Worm (Caenorhabditis elegans) whole organism, late embryonic: ENCODE measurements around the gene C18H7.7.

Source experiments
- T23F11.4 ChIP-seq: fragments of 200-800 bp; sonication (Bioruptor generic); optimal IDR thresholded peaks from 2 replicates; lab custom pipeline; 2018; ENCODE audit warnings: mild to moderate bottlenecking, missing genetic modification characterization, missing compliant biosample characterization
- ama-1 ChIP-seq: fragments of 150-350 bp; optimal IDR thresholded peaks from 2 replicates; lab custom pipeline; 2014
- ceh-2 ChIP-seq: sonication (generic microtip); optimal IDR thresholded peaks from 2 replicates; lab custom pipeline; 2016; ENCODE audit warnings: missing genotype, missing genetic modification characterization, missing compliant biosample characterization
- ceh-24 ChIP-seq: sonication (generic microtip); optimal IDR thresholded peaks from 2 replicates; lab custom pipeline; 2016; ENCODE audit warnings: mild to moderate bottlenecking, missing genetic modification characterization, missing compliant biosample characterization
- ceh-34 ChIP-seq: sonication (generic microtip); optimal IDR thresholded peaks from 2 replicates; lab custom pipeline; 2016; ENCODE audit warnings: mild to moderate bottlenecking, missing genetic modification characterization, missing compliant biosample characterization
- dmd-4 ChIP-seq: sonication (generic microtip); optimal IDR thresholded peaks from 2 replicates; lab custom pipeline; 2016; ENCODE audit warnings: borderline replicate concordance, missing genetic modification characterization, missing compliant biosample characterization
- fax-1 ChIP-seq: sonication (generic microtip); optimal IDR thresholded peaks from 2 replicates; lab custom pipeline; 2016; ENCODE audit warnings: missing genotype, missing genetic modification characterization, missing compliant biosample characterization
- fkh-10 ChIP-seq: fragments of 150-350 bp; optimal IDR thresholded peaks from 2 replicates; lab custom pipeline; 2014; ENCODE audit warnings: missing biosample characterization, missing genetic modification reagents, missing genetic modification characterization
- madf-2 ChIP-seq: sonication (generic microtip); optimal IDR thresholded peaks from 2 replicates; lab custom pipeline; 2017; ENCODE audit warnings: missing genetic modification characterization, missing compliant biosample characterization
- pqm-1 ChIP-seq: sonication (generic microtip); optimal IDR thresholded peaks from 2 replicates; lab custom pipeline; 2016; ENCODE audit warnings: missing genetic modification characterization, missing compliant biosample characterization
- sox-4 ChIP-seq: sonication (generic microtip); optimal IDR thresholded peaks from 2 replicates; lab custom pipeline; 2017; ENCODE audit warnings: mild to moderate bottlenecking, missing genetic modification characterization, inconsistent platforms, missing compliant biosample characterization
- unc-55 ChIP-seq: sonication (generic microtip); optimal IDR thresholded peaks from 2 replicates; lab custom pipeline; 2017; ENCODE audit warnings: missing biosample characterization, missing genetic modification reagents, missing genetic modification characterization

DNA sequence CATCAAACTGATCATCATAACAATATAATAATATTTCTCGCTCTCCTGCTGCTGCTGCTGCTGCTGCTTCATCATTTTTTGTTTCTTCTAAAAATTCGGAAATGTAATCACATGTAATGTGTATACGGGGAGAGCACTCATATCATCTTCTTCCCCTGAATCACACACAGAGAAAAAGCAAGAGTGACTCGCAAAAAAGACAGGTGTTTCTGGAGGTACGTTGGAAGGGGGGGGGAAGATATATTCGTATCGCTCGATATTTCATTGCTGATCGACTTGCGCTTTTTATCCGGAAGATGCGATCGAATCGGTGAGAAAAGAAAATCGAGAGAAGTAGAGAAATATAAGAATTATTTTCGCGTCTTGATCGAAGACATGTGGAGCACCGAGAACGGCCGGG, 11.4 kb upstream of the C18H7.7 start:
- TF ChIP-seq madf-2 (tag; lab: Kevin White, UChicago) (no peak), dmd-4 (tag; lab: Kevin White, UChicago) (no peak), sox-4 (no peak), pqm-1 (tag; lab: Kevin White, UChicago) (no peak), unc-55 (GFP tag; lab: Kevin White, UChicago) (no peak), T23F11.4 (GFP tag; lab: Kevin White, UChicago) (no peak), ceh-2 (tag; lab: Kevin White, UChicago) (no peak), ceh-34 (tag; lab: Kevin White, UChicago) (no peak), fkh-10 (GFP tag; lab: Kevin White, UChicago) (no peak), ama-1 (lab: Kevin White, UChicago) (no peak), ceh-24 (no peak), fax-1 (tag; lab: Kevin White, UChicago) (no peak)
